Fruit fly (Drosophila melanogaster) whole organism, embryonic: ENCODE results near the gene Arl8.

Experiments
- ATbp ChIP-seq: fragments of 200-800 bp; sonication (Bioruptor generic); optimal IDR thresholded peaks from 2 replicates; lab custom pipeline; 2017; ENCODE audit warnings: missing biosample characterization, mild to moderate bottlenecking, missing genetic modification characterization, missing genetic modification reagents
- B-H1 ChIP-seq: fragments of 200-800 bp; sonication (Bioruptor generic); IDR thresholded peaks from 3 replicates; pipeline ENCODE4 v1.3.6; 2022; ENCODE audit warnings: missing biosample characterization, missing genetic modification characterization
- Bdp1 ChIP-seq: fragments of 200-800 bp; sonication (Bioruptor generic); optimal IDR thresholded peaks from 3 replicates; lab custom pipeline; 2016; ENCODE audit warnings: missing biosample characterization, missing genetic modification characterization
- CG11560 ChIP-seq: fragments of 200-800 bp; sonication (Bioruptor generic); IDR thresholded peaks from 3 replicates; pipeline ENCODE4 v1.3.6; 2022; ENCODE audit warnings: missing biosample characterization, missing genetic modification characterization
- CG13296 ChIP-seq: fragments of 200-800 bp; sonication (Bioruptor generic); optimal IDR thresholded peaks from 3 replicates; lab custom pipeline; 2018; ENCODE audit warnings: missing biosample characterization, mild to moderate bottlenecking, missing genetic modification characterization
- CG13624 ChIP-seq: fragments of 200-800 bp; sonication (Bioruptor generic); optimal IDR thresholded peaks from 2 replicates; lab custom pipeline; 2016; ENCODE audit warnings: missing biosample characterization, missing genetic modification characterization
- CG14014 ChIP-seq: fragments of 200-800 bp; sonication (Bioruptor generic); IDR thresholded peaks from 2 replicates; pipeline ENCODE4 v1.3.6; 2022; ENCODE audit warnings: missing biosample characterization, missing genetic modification characterization
- CG14860 ChIP-seq: fragments of 200-800 bp; sonication (Bioruptor generic); IDR thresholded peaks from 3 replicates; pipeline ENCODE4 v1.3.6; 2022; ENCODE audit warnings: missing biosample characterization, missing genetic modification characterization; ENCODE audit not compliant: partially characterized antibody
- CG17612 ChIP-seq: fragments of 200-800 bp; sonication (Bioruptor generic); IDR thresholded peaks from 2 replicates; pipeline ENCODE4 v1.3.6; 2022; ENCODE audit warnings: missing biosample characterization, missing genetic modification characterization
- CG1792 ChIP-seq: fragments of 200-800 bp; sonication (Bioruptor generic); optimal IDR thresholded peaks from 2 replicates; lab custom pipeline; 2016; ENCODE audit warnings: missing biosample characterization, missing genetic modification characterization
- CG32532 ChIP-seq: fragments of 200-800 bp; sonication (Bioruptor generic); IDR thresholded peaks from 2 replicates; pipeline ENCODE4 v1.3.6; 2022; ENCODE audit warnings: missing biosample characterization, missing genetic modification characterization
- CG3281 ChIP-seq: fragments of 200-800 bp; sonication (Bioruptor generic); optimal IDR thresholded peaks from 3 replicates; lab custom pipeline; 2017; ENCODE audit warnings: missing biosample characterization, mild to moderate bottlenecking, missing genetic modification characterization
- CG3847 ChIP-seq: fragments of 200-800 bp; sonication (Bioruptor generic); IDR thresholded peaks from 2 replicates; pipeline ENCODE4 v1.3.6; 2022; ENCODE audit warnings: missing biosample characterization, missing genetic modification characterization
- CG5245 ChIP-seq: fragments of 200-800 bp; sonication (Bioruptor generic); optimal IDR thresholded peaks from 3 replicates; lab custom pipeline; 2016; ENCODE audit warnings: missing biosample characterization, missing genetic modification characterization
- CG7963 ChIP-seq: fragments of 200-800 bp; sonication (Bioruptor generic); IDR thresholded peaks from 3 replicates; pipeline ENCODE4 v1.3.6; 2022; ENCODE audit warnings: missing biosample characterization, missing genetic modification characterization; ENCODE audit not compliant: partially characterized antibody
- CG9932 ChIP-seq: fragments of 200-800 bp; sonication (Bioruptor generic); IDR thresholded peaks from 2 replicates; pipeline ENCODE4 v1.3.6; 2022; ENCODE audit warnings: missing biosample characterization, missing genetic modification characterization
- Chrac-16 ChIP-seq: fragments of 200-800 bp; sonication (Bioruptor generic); optimal IDR thresholded peaks from 3 replicates; lab custom pipeline; 2016; ENCODE audit warnings: missing biosample characterization, missing genetic modification characterization
- CkIIα-i1 ChIP-seq: fragments of 200-800 bp; sonication (Bioruptor generic); IDR thresholded peaks from 2 replicates; pipeline ENCODE4 v1.3.6; 2022; ENCODE audit warnings: missing biosample characterization, missing genetic modification characterization
- Eip74EF ChIP-seq, 2 experiments: fragments of 200-800 bp in 1 of 2; fragments of >200 bp in 1 of 2; sonication (Bioruptor generic) in 1 of 2; optimal IDR thresholded peaks; 2 replicates each; lab custom pipeline; 2017 to 2019; ENCODE audit warnings: missing biosample characterization in 2 of 2, missing genetic modification characterization in 2 of 2, mild to moderate bottlenecking in 1 of 2, moderate library complexity in 1 of 2
- Ets65A ChIP-seq: fragments of 200-800 bp; sonication (Bioruptor generic); peaks from one replicate; lab custom pipeline; 2016; ENCODE audit warnings: missing biosample characterization, missing genetic modification characterization
- HLHmδ ChIP-seq: fragments of 200-800 bp; sonication (Bioruptor generic); optimal IDR thresholded peaks from 2 replicates; lab custom pipeline; 2018; ENCODE audit warnings: missing biosample characterization, mild to moderate bottlenecking, missing genetic modification characterization, moderate library complexity
- Hmx ChIP-seq: fragments of 200-800 bp; sonication (Bioruptor generic); optimal IDR thresholded peaks from 2 replicates; lab custom pipeline; 2016; ENCODE audit warnings: missing biosample characterization, missing genetic modification characterization
- Opbp ChIP-seq: fragments of 200-800 bp; sonication (Bioruptor generic); IDR thresholded peaks from 3 replicates; pipeline ENCODE4 v1.3.6; 2022; ENCODE audit warnings: missing biosample characterization, missing genetic modification characterization; ENCODE audit not compliant: partially characterized antibody
- Scr ChIP-seq: fragments of 200-800 bp; sonication (Bioruptor generic); IDR thresholded peaks from 2 replicates; pipeline ENCODE4 v1.3.6; 2022; ENCODE audit warnings: missing biosample characterization, missing genetic modification characterization; ENCODE audit not compliant: partially characterized antibody
- Ssrp ChIP-seq: fragments of 200-800 bp; sonication (Bioruptor generic); optimal IDR thresholded peaks from 2 replicates; lab custom pipeline; 2018; ENCODE audit warnings: missing biosample characterization, mild to moderate bottlenecking, missing genetic modification characterization, moderate library complexity
- amos ChIP-seq: fragments of 200-800 bp; sonication (Bioruptor generic); IDR thresholded peaks from 2 replicates; pipeline ENCODE4 v1.3.6; 2022; ENCODE audit warnings: missing biosample characterization, missing genetic modification characterization; ENCODE audit not compliant: partially characterized antibody
- bbx ChIP-seq: fragments of 200-800 bp; sonication (Bioruptor generic); IDR thresholded peaks from 2 replicates; pipeline ENCODE4 v1.3.6; 2022; ENCODE audit warnings: missing biosample characterization, missing genetic modification characterization; ENCODE audit not compliant: partially characterized antibody
- bigmax ChIP-seq: fragments of 200-800 bp; sonication (Bioruptor generic); optimal IDR thresholded peaks from 2 replicates; lab custom pipeline; 2018; ENCODE audit warnings: missing biosample characterization, mild to moderate bottlenecking, missing genetic modification characterization
- cato ChIP-seq: fragments of 200-800 bp; sonication (Bioruptor generic); optimal IDR thresholded peaks from 2 replicates; lab custom pipeline; 2016; ENCODE audit warnings: missing biosample characterization, missing genetic modification characterization, borderline replicate concordance
- chm ChIP-seq: fragments of 200-800 bp; sonication (Bioruptor generic); IDR thresholded peaks from 2 replicates; pipeline ENCODE4 v1.3.6; 2022; ENCODE audit warnings: missing biosample characterization, missing genetic modification characterization
- croc ChIP-seq: fragments of 200-800 bp; sonication (Bioruptor generic); conservative IDR thresholded peaks from 3 replicates; pipeline ENCODE4 v1.3.6; 2022; ENCODE audit warnings: missing biosample characterization, missing genetic modification characterization
- ems ChIP-seq: fragments of 200-800 bp; sonication (Bioruptor generic); optimal IDR thresholded peaks from 3 replicates; lab custom pipeline; 2016; ENCODE audit warnings: missing biosample characterization, missing genetic modification characterization
- fru ChIP-seq: fragments of >200 bp; optimal IDR thresholded peaks from 2 replicates; lab custom pipeline; 2017
- gce ChIP-seq: fragments of 200-800 bp; sonication (Bioruptor generic); IDR thresholded peaks from 3 replicates; pipeline ENCODE4 v1.3.6; 2022; ENCODE audit warnings: missing biosample characterization, missing genetic modification characterization
- gcm ChIP-seq: fragments of 200-800 bp; sonication (Bioruptor generic); optimal IDR thresholded peaks from 2 replicates; lab custom pipeline; 2019; ENCODE audit warnings: missing biosample characterization, mild to moderate bottlenecking, missing genetic modification characterization, moderate library complexity
- gro ChIP-seq: fragments of 200-800 bp; sonication (Bioruptor generic); optimal IDR thresholded peaks from 2 replicates; lab custom pipeline; 2016; ENCODE audit warnings: missing biosample characterization, missing genetic modification characterization
- hb ChIP-seq: fragments of 200-800 bp; sonication (Bioruptor generic); IDR thresholded peaks from 3 replicates; pipeline ENCODE4 v1.3.6; 2022; ENCODE audit warnings: missing biosample characterization, missing genetic modification characterization; ENCODE audit not compliant: partially characterized antibody
- klu ChIP-seq: fragments of 200-800 bp; sonication (Bioruptor generic); IDR thresholded peaks from 2 replicates; pipeline ENCODE4 v1.3.6; 2022; ENCODE audit warnings: missing biosample characterization, missing genetic modification characterization
- kni ChIP-seq: fragments of 200-800 bp; sonication (Bioruptor generic); optimal IDR thresholded peaks from 3 replicates; lab custom pipeline; 2017; ENCODE audit warnings: mild to moderate bottlenecking, missing biosample characterization, missing genetic modification reagents, missing genetic modification characterization
- knrl ChIP-seq: fragments of 200-800 bp; sonication (Bioruptor generic); IDR thresholded peaks from 3 replicates; pipeline ENCODE4 v1.3.6; 2022; ENCODE audit warnings: missing biosample characterization, missing genetic modification characterization; ENCODE audit not compliant: partially characterized antibody
- pan ChIP-seq, 4 experiments: fragments of >200 bp in 3 of 4; fragments of 200-800 bp in 1 of 4; sonication (Bioruptor generic) in 1 of 4; optimal IDR thresholded peaks in 3 of 4; IDR thresholded peaks in 1 of 4; 2 replicates each; pipeline versions ENCODE4 v1.3.6 to Lab custom; 2017 to 2022; ENCODE audit warnings: missing biosample characterization in 2 of 4, missing genetic modification characterization in 2 of 4, mixed read lengths in 1 of 4
- peb ChIP-seq: fragments of 200-800 bp; sonication (Bioruptor generic); IDR thresholded peaks from 2 replicates; pipeline ENCODE4 v1.3.6; 2022; ENCODE audit warnings: missing biosample characterization, missing genetic modification characterization
- salm ChIP-seq: fragments of 200-800 bp; sonication (Bioruptor generic); optimal IDR thresholded peaks from 2 replicates; lab custom pipeline; 2018; ENCODE audit warnings: missing biosample characterization, mild to moderate bottlenecking, missing genetic modification characterization
- sr ChIP-seq: fragments of 200-800 bp; sonication (Bioruptor generic); IDR thresholded peaks from 3 replicates; pipeline ENCODE4 v1.3.6; 2022; ENCODE audit warnings: missing biosample characterization, missing genetic modification characterization
- unc-4 ChIP-seq: fragments of 200-800 bp; sonication (Bioruptor generic); IDR thresholded peaks from 2 replicates; pipeline ENCODE4 v1.3.6; 2022; ENCODE audit warnings: missing biosample characterization, missing genetic modification characterization; ENCODE audit not compliant: partially characterized antibody
- usp ChIP-seq: fragments of >200 bp; optimal IDR thresholded peaks from 2 replicates; lab custom pipeline; 2017; ENCODE audit warnings: missing biosample characterization, missing genetic modification characterization
- vnd ChIP-seq: fragments of 200-800 bp; sonication (Bioruptor generic); IDR thresholded peaks from 3 replicates; pipeline ENCODE4 v1.3.6; 2022; ENCODE audit warnings: missing biosample characterization, missing genetic modification characterization; ENCODE audit not compliant: partially characterized antibody
- wek ChIP-seq: fragments of 200-800 bp; sonication (Bioruptor generic); optimal IDR thresholded peaks from 3 replicates; lab custom pipeline; 2018; ENCODE audit warnings: missing biosample characterization, mild to moderate bottlenecking, missing genetic modification characterization, moderate library complexity

Gene Arl8

dm6 chr3R:8140628-8141372, 14.4 kb downstream of the Arl8 start (continued):
- TF ChIP-seq usp: no peak
- no peak for TF ChIP-seq klu (GFP tag; lab: Robert Waterston, UW)
- TF ChIP-seq ems (GFP tag; lab: Kevin White, UChicago): no peak
- no peak for TF ChIP-seq CG3281 (GFP tag; lab: Kevin White, UChicago)
- TF ChIP-seq CG9932 (GFP tag; lab: Robert Waterston, UW): no peak
- no peak for TF ChIP-seq CkIIα-i1
- no peak for TF ChIP-seq gcm (GFP tag; lab: Kevin White, UChicago)
- TF ChIP-seq CG11560 (tag; lab: Robert Waterston, UW): no peak
- no peak for TF ChIP-seq Hmx
- peak; percentile 62; the same call in 2 of the 3 replicates for TF ChIP-seq CG7963 (GFP tag; lab: Robert Waterston, UW)
- TF ChIP-seq gro: no peak
- peak; percentile 83 for TF ChIP-seq amos
- TF ChIP-seq CG32532 (GFP tag; lab: Robert Waterston, UW): no peak
- TF ChIP-seq ATbp (GFP tag; lab: Kevin White, UChicago): no peak
- TF ChIP-seq unc-4 (GFP tag; lab: Robert Waterston, UW): 0 out of 2 replicates have a peak, but pooled peaks have one; percentile 41
- TF ChIP-seq CG13624 (GFP tag; lab: Kevin White, UChicago): no peak
- no peak for TF ChIP-seq peb (GFP tag; lab: Robert Waterston, UW)
- peak; percentile 49; the same call in 1 of the 2 replicates for TF ChIP-seq chm (GFP tag; lab: Robert Waterston, UW)
- TF ChIP-seq Bdp1 (GFP tag; lab: Kevin White, UChicago): peak; percentile 97
- TF ChIP-seq gce (GFP tag; lab: Robert Waterston, UW): no peak
- TF ChIP-seq cato (GFP tag; lab: Kevin White, UChicago): no peak
- TF ChIP-seq sr (GFP tag; lab: Robert Waterston, UW): no peak
- TF ChIP-seq HLHmδ: no peak
- no peak for TF ChIP-seq Ets65A (GFP tag; lab: Kevin White, UChicago)
- peak; percentile 67; the same call in 2 of the 3 replicates for TF ChIP-seq CG14860 (GFP tag; lab: Robert Waterston, UW)
- no peak for TF ChIP-seq CG5245
- no peak for TF ChIP-seq Chrac-16 (GFP tag; lab: Kevin White, UChicago)
- TF ChIP-seq fru (lab: Kevin White, UChicago): no peak
- peak; percentile 72 for TF ChIP-seq Scr (GFP tag; lab: Robert Waterston, UW)
- TF ChIP-seq CG1792 (GFP tag; lab: Kevin White, UChicago): no peak
- TF ChIP-seq Eip74EF (GFP tag; optimal IDR thresholded peaks at IDR 0.05; lab: Kevin White, UChicago): no peak
- TF ChIP-seq bbx (GFP tag; lab: Robert Waterston, UW): peak; percentile 87
- TF ChIP-seq CG3847 (GFP tag; lab: Robert Waterston, UW): no peak
- TF ChIP-seq CG17612: no peak
- peak; percentile 61; the same call in 2 of the 3 replicates for TF ChIP-seq vnd (GFP tag; lab: Robert Waterston, UW)
- TF ChIP-seq wek (GFP tag; lab: Kevin White, UChicago): no peak
- no peak for TF ChIP-seq B-H1
- no peak for TF ChIP-seq pan (optimal IDR thresholded peaks at IDR 0.05; lab: Kevin White, UChicago)
- no peak for TF ChIP-seq pan (GFP tag; optimal IDR thresholded peaks at IDR 0.05 in 1 of 2, IDR thresholded peaks at IDR 0.05 in 1 of 2)
- TF ChIP-seq Opbp: peak; percentile 91
- no peak for TF ChIP-seq CG13296 (GFP tag; lab: Kevin White, UChicago)
- no peak for TF ChIP-seq CG14014 (GFP tag; lab: Robert Waterston, UW)
- no peak for TF ChIP-seq Ssrp (tag; lab: Kevin White, UChicago)
- TF ChIP-seq kni (GFP tag; lab: Kevin White, UChicago): no peak
- TF ChIP-seq knrl (GFP tag; lab: Robert Waterston, UW): peak; percentile 58; the same call in 2 of the 3 replicates
- TF ChIP-seq hb (GFP tag; lab: Robert Waterston, UW): peak; percentile 70; the same call in 1 of the 3 replicates
- no peak for TF ChIP-seq croc (GFP tag; lab: Robert Waterston, UW)
- TF ChIP-seq bigmax: no peak
- TF ChIP-seq salm (tag; lab: Kevin White, UChicago): no peak
